Fruit fly (Drosophila melanogaster): Measurements from ENCODE around the gene Pih1D1.
A peak's percentile ranks its signal among the peaks of the same experiment; 100 is the strongest.

Gene Pih1D1

dm6 chr2L:12720430-12721396 is 930 bp downstream of the Pih1D1 start (continued):
- TF ChIP-seq CG18619 (GFP tag; optimal IDR thresholded peaks at IDR 0.05), result peak; percentile 22
- peak; percentile 20 for TF ChIP-seq Asciz (GFP tag; optimal IDR thresholded peaks at IDR 0.05)
- peak; percentile 71 for TF ChIP-seq CG18599 (GFP tag; optimal IDR thresholded peaks at IDR 0.05)
- TF ChIP-seq Deaf1 (tag; optimal IDR thresholded peaks at IDR 0.05), result peak; percentile 35
- TF ChIP-seq CG8281 (tag; optimal IDR thresholded peaks at IDR 0.05), result peak; percentile 3
- TF ChIP-seq fru (optimal IDR thresholded peaks at IDR 0.05), result no peak
- peak; percentile 67 for TF ChIP-seq cwo (GFP tag; optimal IDR thresholded peaks at IDR 0.05)
- no peak for TF ChIP-seq tll (GFP tag; optimal IDR thresholded peaks at IDR 0.05)
- TF ChIP-seq Oaz (GFP tag; IDR thresholded peaks at IDR 0.05), result 0 out of 2 replicates have a peak, but pooled peaks have one; percentile 6
- TF ChIP-seq Blimp-1 (GFP tag; optimal IDR thresholded peaks at IDR 0.05), result peak; percentile 53
- TF ChIP-seq pnt (GFP tag; optimal IDR thresholded peaks at IDR 0.05), result peak; percentile 10
- peak; percentile 46 for TF ChIP-seq CoRest (tag; optimal IDR thresholded peaks at IDR 0.05)
- TF ChIP-seq CG7745 (tag; optimal IDR thresholded peaks at IDR 0.05), result no peak
- no peak for TF ChIP-seq ro (GFP tag; IDR thresholded peaks at IDR 0.05)
- TF ChIP-seq CG18262 (tag; optimal IDR thresholded peaks at IDR 0.05), result peak; percentile 61
- TF ChIP-seq CG6254 (GFP tag; optimal IDR thresholded peaks at IDR 0.05), result peak; percentile 3
- no peak for TF ChIP-seq CG15073 (GFP tag; optimal IDR thresholded peaks at IDR 0.05)
- peak; percentile 60 for TF ChIP-seq Rfx (GFP tag; IDR thresholded peaks at IDR 0.05)
- peak; percentile 17; the same call in 1 of the 2 replicates for TF ChIP-seq rib (GFP tag; IDR thresholded peaks at IDR 0.05)
- peak; percentile 96 for TF ChIP-seq grau (tag; optimal IDR thresholded peaks at IDR 0.05)
- TF ChIP-seq CG7357 (GFP tag; IDR thresholded peaks at IDR 0.05), result no peak
- no peak for TF ChIP-seq CG11398 (GFP tag; optimal IDR thresholded peaks at IDR 0.05)
- TF ChIP-seq CG1024 (GFP tag; IDR thresholded peaks at IDR 0.05), result 0 out of 2 replicates have a peak, but pooled peaks have one; percentile 22
- TF ChIP-seq D19A (tag; optimal IDR thresholded peaks at IDR 0.05), result peak; percentile 37
- TF ChIP-seq Nf-YB (GFP tag; optimal IDR thresholded peaks at IDR 0.05), result peak; percentile 20
- no peak for TF ChIP-seq ken (GFP tag; IDR thresholded peaks at IDR 0.05)
- TF ChIP-seq org-1 (GFP tag; optimal IDR thresholded peaks at IDR 0.05), result peak; percentile 0
- TF ChIP-seq twi (tag; optimal IDR thresholded peaks at IDR 0.05), result no peak
- peak; percentile 26; the same call in 1 of the 2 replicates for TF ChIP-seq Rx (GFP tag; IDR thresholded peaks at IDR 0.05)
- peak; percentile 30; the same call in 2 of the 3 replicates for TF ChIP-seq Mrtf (GFP tag; IDR thresholded peaks at IDR 0.05)
- TF ChIP-seq Dip3 (GFP tag; optimal IDR thresholded peaks at IDR 0.05), result peak; percentile 28
- peak; percentile 61 for TF ChIP-seq HLH3B (GFP tag; IDR thresholded peaks at IDR 0.05)
- no peak for TF ChIP-seq ftz-f1 (GFP tag; optimal IDR thresholded peaks at IDR 0.05)
- peak in 1 of 2 experiments; percentile 17 for TF ChIP-seq bsh (GFP tag; optimal IDR thresholded peaks at IDR 0.05)
- no peak for TF ChIP-seq Scr (GFP tag; IDR thresholded peaks at IDR 0.05; ENCODE audit: partially characterized antibody)
- TF ChIP-seq CG9932 (GFP tag; IDR thresholded peaks at IDR 0.05), result peak; percentile 55
- 0 out of 2 replicates have a peak, but pooled peaks have one; percentile 59 for TF ChIP-seq CG32772 (GFP tag; IDR thresholded peaks at IDR 0.05)
- peak; percentile 32 for TF ChIP-seq HmgZ (tag; optimal IDR thresholded peaks at IDR 0.05)
- no peak for TF ChIP-seq CG5953 (GFP tag; IDR thresholded peaks at IDR 0.05)
- peak; percentile 63; the same call in 2 of the 3 replicates for TF ChIP-seq ci (GFP tag; IDR thresholded peaks at IDR 0.05)
- TF ChIP-seq CG31441 (GFP tag; IDR thresholded peaks at IDR 0.05), result peak; percentile 64
- no peak for TF ChIP-seq CG4854 (GFP tag; optimal IDR thresholded peaks at IDR 0.05)
- TF ChIP-seq CG17385 (GFP tag; optimal IDR thresholded peaks at IDR 0.05), result no peak
- TF ChIP-seq CG10267 (tag; optimal IDR thresholded peaks at IDR 0.05), result peak; percentile 39
- no peak for TF ChIP-seq prd (optimal IDR thresholded peaks at IDR 0.05)
- TF ChIP-seq prd (GFP tag; IDR thresholded peaks at IDR 0.05), result peak; percentile 74
- peak; percentile 30 for TF ChIP-seq CG7987 (GFP tag; optimal IDR thresholded peaks at IDR 0.05)
- peak; percentile 10 for TF ChIP-seq bab2 (GFP tag; optimal IDR thresholded peaks at IDR 0.05)

Data from whole organism, embryonic.